Worm (Caenorhabditis elegans): ENCODE results near the gene glo-4.

Gene glo-4

ce11 chrV:9270442-9270841 lies 27.4 kb upstream of the glo-4 start:
- TF ChIP-seq cog-1 (tag; optimal IDR thresholded peaks at IDR 0.05), result no peak
- TF ChIP-seq ref-1 (GFP tag; conservative IDR thresholded peaks at IDR 0.05), result no peak
- TF ChIP-seq med-1 (GFP tag; optimal IDR thresholded peaks at IDR 0.05; ENCODE audit: insufficient read depth), result no peak
- no peak for TF ChIP-seq flt-1 (GFP tag; IDR thresholded peaks at IDR 0.05)

- no peak for TF ChIP-seq klf-2 (GFP tag; conservative IDR thresholded peaks at IDR 0.05)
- TF ChIP-seq cog-1 (tag; optimal IDR thresholded peaks at IDR 0.05), result no peak
- no peak for TF ChIP-seq ztf-29 (GFP tag; IDR thresholded peaks at IDR 0.05)
- no peak for TF ChIP-seq tab-1 (GFP tag; IDR thresholded peaks at IDR 0.05)
- TF ChIP-seq med-1 (GFP tag; optimal IDR thresholded peaks at IDR 0.05; ENCODE audit: insufficient read depth), result no peak
- no peak for TF ChIP-seq ref-1 (GFP tag; conservative IDR thresholded peaks at IDR 0.05)
- TF ChIP-seq ztf-23 (GFP tag; IDR thresholded peaks at IDR 0.05), result no peak
- no peak for TF ChIP-seq flt-1 (GFP tag; IDR thresholded peaks at IDR 0.05)
- no peak for TF ChIP-seq T22C8.4 (GFP tag; IDR thresholded peaks at IDR 0.05)
Measured at ce11 chrV:9268202-9268601, 25.2 kb upstream of the glo-4 start.

- TF ChIP-seq cog-1 (tag; optimal IDR thresholded peaks at IDR 0.05), result no peak
- TF ChIP-seq klf-2 (GFP tag; conservative IDR thresholded peaks at IDR 0.05), result no peak
- TF ChIP-seq tab-1 (GFP tag; IDR thresholded peaks at IDR 0.05), result no peak
- no peak for TF ChIP-seq ref-1 (GFP tag; conservative IDR thresholded peaks at IDR 0.05)
- TF ChIP-seq med-1 (GFP tag; optimal IDR thresholded peaks at IDR 0.05; ENCODE audit: insufficient read depth), result no peak
- TF ChIP-seq ztf-23 (GFP tag; IDR thresholded peaks at IDR 0.05), result no peak
- TF ChIP-seq flt-1 (GFP tag; IDR thresholded peaks at IDR 0.05), result no peak
- TF ChIP-seq ztf-29 (GFP tag; IDR thresholded peaks at IDR 0.05), result no peak
- no peak for TF ChIP-seq T22C8.4 (GFP tag; IDR thresholded peaks at IDR 0.05)
Measured at ce11 chrV:9266399-9266798, 23.4 kb upstream of the glo-4 start, which contains the start of gene slc-17.7. TSS of gene slc-17.7 (minus strand) at chrV:9266499.

- TF ChIP-seq ztf-29 (GFP tag; IDR thresholded peaks at IDR 0.05) (no peak), ref-1 (GFP tag; conservative IDR thresholded peaks at IDR 0.05) (no peak), flt-1 (GFP tag; IDR thresholded peaks at IDR 0.05) (no peak), cog-1 (tag; optimal IDR thresholded peaks at IDR 0.05) (no peak), klf-2 (GFP tag; conservative IDR thresholded peaks at IDR 0.05) (no peak), med-1 (GFP tag; optimal IDR thresholded peaks at IDR 0.05; ENCODE audit: insufficient read depth) (no peak)
Measured at ce11 chrV:9262708-9263107, 19.7 kb upstream of the glo-4 start.

ce11 chrV:9261492-9261891 lies 18.5 kb upstream of the glo-4 start, which contains the start of gene nhr-36:
TSS of gene nhr-36 (minus strand) at chrV:9261592.
- TF ChIP-seq tab-1 (GFP tag; IDR thresholded peaks at IDR 0.05) (no peak), ztf-23 (GFP tag; IDR thresholded peaks at IDR 0.05) (no peak), T22C8.4 (GFP tag; IDR thresholded peaks at IDR 0.05) (no peak), ztf-29 (GFP tag; IDR thresholded peaks at IDR 0.05) (no peak), med-1 (GFP tag; optimal IDR thresholded peaks at IDR 0.05; ENCODE audit: insufficient read depth) (no peak), flt-1 (GFP tag; IDR thresholded peaks at IDR 0.05) (no peak), klf-2 (GFP tag; conservative IDR thresholded peaks at IDR 0.05) (no peak)

ce11 chrV:9260411-9260810 lies 17.4 kb upstream of the glo-4 start:
- TF ChIP-seq tab-1 (GFP tag; IDR thresholded peaks at IDR 0.05) (no peak), cog-1 (tag; optimal IDR thresholded peaks at IDR 0.05) (no peak), T22C8.4 (GFP tag; IDR thresholded peaks at IDR 0.05) (no peak), med-1 (GFP tag; optimal IDR thresholded peaks at IDR 0.05; ENCODE audit: insufficient read depth) (no peak), flt-1 (GFP tag; IDR thresholded peaks at IDR 0.05) (no peak), ztf-23 (GFP tag; IDR thresholded peaks at IDR 0.05) (no peak), ztf-29 (GFP tag; IDR thresholded peaks at IDR 0.05) (no peak), ref-1 (GFP tag; conservative IDR thresholded peaks at IDR 0.05) (no peak), klf-2 (GFP tag; conservative IDR thresholded peaks at IDR 0.05) (no peak)

ce11 chrV:9257467-9257866 lies 14.4 kb upstream of the glo-4 start, which contains the start of gene F07C3.16:
TSS of gene F07C3.16 (minus strand) at chrV:9257567.
- TF ChIP-seq ztf-29 (GFP tag; IDR thresholded peaks at IDR 0.05) (no peak), klf-2 (GFP tag; conservative IDR thresholded peaks at IDR 0.05) (no peak), med-1 (GFP tag; optimal IDR thresholded peaks at IDR 0.05; ENCODE audit: insufficient read depth) (no peak), T22C8.4 (GFP tag; IDR thresholded peaks at IDR 0.05) (no peak), tab-1 (GFP tag; IDR thresholded peaks at IDR 0.05) (no peak), flt-1 (GFP tag; IDR thresholded peaks at IDR 0.05) (no peak), cog-1 (tag; optimal IDR thresholded peaks at IDR 0.05) (no peak), ref-1 (GFP tag; conservative IDR thresholded peaks at IDR 0.05) (no peak), ztf-23 (GFP tag; IDR thresholded peaks at IDR 0.05) (no peak)

ce11 chrV:9255480-9255879 lies 12.5 kb upstream of the glo-4 start:
- no peak for TF ChIP-seq med-1 (GFP tag; optimal IDR thresholded peaks at IDR 0.05; ENCODE audit: insufficient read depth)
- no peak for TF ChIP-seq ztf-23 (GFP tag; IDR thresholded peaks at IDR 0.05)
- TF ChIP-seq tab-1 (GFP tag; IDR thresholded peaks at IDR 0.05), result no peak
- TF ChIP-seq flt-1 (GFP tag; IDR thresholded peaks at IDR 0.05), result no peak
- no peak for TF ChIP-seq cog-1 (tag; optimal IDR thresholded peaks at IDR 0.05)
- TF ChIP-seq ref-1 (GFP tag; conservative IDR thresholded peaks at IDR 0.05), result no peak
- TF ChIP-seq klf-2 (GFP tag; conservative IDR thresholded peaks at IDR 0.05), result no peak
- no peak for TF ChIP-seq T22C8.4 (GFP tag; IDR thresholded peaks at IDR 0.05)
- no peak for TF ChIP-seq ztf-29 (GFP tag; IDR thresholded peaks at IDR 0.05)

- TF ChIP-seq ztf-23 (GFP tag; IDR thresholded peaks at IDR 0.05) (no peak), ref-1 (GFP tag; conservative IDR thresholded peaks at IDR 0.05) (no peak), klf-2 (GFP tag; conservative IDR thresholded peaks at IDR 0.05) (no peak), tab-1 (GFP tag; IDR thresholded peaks at IDR 0.05) (no peak), ztf-29 (GFP tag; IDR thresholded peaks at IDR 0.05) (no peak), cog-1 (tag; optimal IDR thresholded peaks at IDR 0.05) (no peak), T22C8.4 (GFP tag; IDR thresholded peaks at IDR 0.05) (no peak), flt-1 (GFP tag; IDR thresholded peaks at IDR 0.05) (no peak), med-1 (GFP tag; optimal IDR thresholded peaks at IDR 0.05; ENCODE audit: insufficient read depth) (no peak)
Measured at ce11 chrV:9254012-9254696, 11.1 kb upstream of the glo-4 start, which contains the start of gene F07C3.9. TSS of gene F07C3.9 (minus strand) at chrV:9254646.
